Fruit fly (Drosophila melanogaster): ENCODE data around the gene Ccdc56.

dm6 chr3L:11691203-11691797, 17.5 kb upstream of the Ccdc56 start, which contains the start of the genes Pldn and CG14135:
- TF ChIP-seq CG10321 (GFP tag; IDR thresholded peaks at IDR 0.05), result no peak
- TF ChIP-seq unpg (GFP tag; optimal IDR thresholded peaks at IDR 0.05), result no peak
- TF ChIP-seq CG7928 (GFP tag; optimal IDR thresholded peaks at IDR 0.05), result no peak
- no peak for TF ChIP-seq CG12219 (GFP tag; optimal IDR thresholded peaks at IDR 0.05)
- no peak for TF ChIP-seq CG15479 (GFP tag; optimal IDR thresholded peaks at IDR 0.05)
- TF ChIP-seq CG43689 (GFP tag; IDR thresholded peaks at IDR 0.05), result no peak
- TF ChIP-seq CG9609 (GFP tag; optimal IDR thresholded peaks at IDR 0.05), result no peak
- no peak for TF ChIP-seq HLH3B (GFP tag; IDR thresholded peaks at IDR 0.05)
- TF ChIP-seq ham (GFP tag; IDR thresholded peaks at IDR 0.05), result no peak
- peak; percentile 53; the same call in 2 of the 3 replicates for TF ChIP-seq HLH4C (GFP tag; IDR thresholded peaks at IDR 0.05; ENCODE audit: partially characterized antibody)
- TF ChIP-seq CG9817 (tag; optimal IDR thresholded peaks at IDR 0.05), result no peak

Measured in whole organism, embryonic.